Fruit fly (Drosophila melanogaster): ENCODE data around the gene Drsl6.

Drsl6 gene

dm6 chr3L:3380225-3381043 is 44.2 kb upstream of the Drsl6 start (continued):
- 0 out of 2 replicates have a peak, but pooled peaks have one; percentile 17 for TF ChIP-seq Atf6 (GFP tag; IDR thresholded peaks at IDR 0.05)
- TF ChIP-seq CG4730 (GFP tag; IDR thresholded peaks at IDR 0.05), result 0 out of 2 replicates have a peak, but pooled peaks have one; percentile 11
- peak; percentile 19 for TF ChIP-seq CG12769 (tag; optimal IDR thresholded peaks at IDR 0.05)
- TF ChIP-seq lbe (GFP tag; optimal IDR thresholded peaks at IDR 0.05), result no peak
- TF ChIP-seq CG14050 (GFP tag; IDR thresholded peaks at IDR 0.05), result peak; percentile 23; the same call in 1 of the 3 replicates
- peak; percentile 45 for TF ChIP-seq CG2875 (GFP tag; optimal IDR thresholded peaks at IDR 0.05)
- TF ChIP-seq CG12155 (GFP tag; optimal IDR thresholded peaks at IDR 0.05), result no peak
- TF ChIP-seq schlank (tag; optimal IDR thresholded peaks at IDR 0.05), result no peak
- peak; percentile 60 for TF ChIP-seq nmo (GFP tag; optimal IDR thresholded peaks at IDR 0.05)
- TF ChIP-seq tx (GFP tag; optimal IDR thresholded peaks at IDR 0.05), result no peak
- TF ChIP-seq Ssrp (tag; optimal IDR thresholded peaks at IDR 0.05), result peak; percentile 61
- peak; percentile 46 for TF ChIP-seq CG14710 (tag; optimal IDR thresholded peaks at IDR 0.05)
- no peak for TF ChIP-seq Hand (GFP tag; optimal IDR thresholded peaks at IDR 0.05)
- TF ChIP-seq CG18262 (tag; optimal IDR thresholded peaks at IDR 0.05), result peak; percentile 76
- peak; percentile 53 for TF ChIP-seq grau (tag; optimal IDR thresholded peaks at IDR 0.05)
- peak; percentile 19; the same call in 1 of the 2 replicates for TF ChIP-seq sob (GFP tag; IDR thresholded peaks at IDR 0.05)
- peak; percentile 53 for TF ChIP-seq nau (GFP tag; optimal IDR thresholded peaks at IDR 0.05)
- peak; percentile 78 for TF ChIP-seq kni (GFP tag; optimal IDR thresholded peaks at IDR 0.05)
- peak; percentile 53 for TF ChIP-seq CG12391 (tag; optimal IDR thresholded peaks at IDR 0.05)
- TF ChIP-seq CG12659 (GFP tag; optimal IDR thresholded peaks at IDR 0.05), result peak; percentile 36
- TF ChIP-seq CG2199 (GFP tag; IDR thresholded peaks at IDR 0.05), result peak; percentile 25; the same call in 1 of the 3 replicates
- no peak for TF ChIP-seq pho (GFP tag; optimal IDR thresholded peaks at IDR 0.05)
- TF ChIP-seq pan (optimal IDR thresholded peaks at IDR 0.05), result no peak
- peak; percentile 39 to 40 for TF ChIP-seq pan (GFP tag; optimal IDR thresholded peaks at IDR 0.05 in 1 of 2, IDR thresholded peaks at IDR 0.05 in 1 of 2)
- peak; percentile 12 for TF ChIP-seq CG12219 (GFP tag; optimal IDR thresholded peaks at IDR 0.05)
- no peak; the same call in 1 of the 2 replicates for TF ChIP-seq rib (GFP tag; IDR thresholded peaks at IDR 0.05)
- TF ChIP-seq CG2712 (tag; optimal IDR thresholded peaks at IDR 0.05), result peak; percentile 61
- peak; percentile 70 for TF ChIP-seq Sox100B (GFP tag; optimal IDR thresholded peaks at IDR 0.05)
- no peak for TF ChIP-seq Side (GFP tag; optimal IDR thresholded peaks at IDR 0.05)
- peak; percentile 54; the same call in 1 of the 2 replicates for TF ChIP-seq Xrp1 (GFP tag; IDR thresholded peaks at IDR 0.05)
- no peak for TF ChIP-seq Sin3A (optimal IDR thresholded peaks at IDR 0.05)
- peak; percentile 40 for TF ChIP-seq CG3407 (GFP tag; optimal IDR thresholded peaks at IDR 0.05)
- peak; percentile 57 for TF ChIP-seq ind (GFP tag; optimal IDR thresholded peaks at IDR 0.05)
- no peak for TF ChIP-seq CG15073 (GFP tag; optimal IDR thresholded peaks at IDR 0.05)
- peak; percentile 45 for TF ChIP-seq Vsx1 (GFP tag; optimal IDR thresholded peaks at IDR 0.05)
- peak; percentile 78 for TF ChIP-seq Med (GFP tag)
- peak; percentile 45; the same call in 2 of the 3 replicates for TF ChIP-seq tgo (GFP tag; IDR thresholded peaks at IDR 0.05)
- peak; percentile 22; the same call in 1 of the 2 replicates for TF ChIP-seq ap (GFP tag; IDR thresholded peaks at IDR 0.05)
- no peak for TF ChIP-seq CG30020 (tag; optimal IDR thresholded peaks at IDR 0.05)
- TF ChIP-seq ci (GFP tag; IDR thresholded peaks at IDR 0.05), result peak; percentile 77
- TF ChIP-seq az2 (GFP tag; optimal IDR thresholded peaks at IDR 0.05), result peak; percentile 45
- no peak for TF ChIP-seq dm (GFP tag; optimal IDR thresholded peaks at IDR 0.05)
- peak; percentile 31 for TF ChIP-seq CG16863 (GFP tag; optimal IDR thresholded peaks at IDR 0.05)
- peak; percentile 5 for TF ChIP-seq twi (tag; optimal IDR thresholded peaks at IDR 0.05)
- peak; percentile 59 for TF ChIP-seq gem (tag; optimal IDR thresholded peaks at IDR 0.05)
- peak; percentile 13 for TF ChIP-seq Nf-YC (tag; optimal IDR thresholded peaks at IDR 0.05)
- peak; percentile 28 for TF ChIP-seq CG18764 (GFP tag; optimal IDR thresholded peaks at IDR 0.05)
- TF ChIP-seq CG14441 (GFP tag; IDR thresholded peaks at IDR 0.05), result peak; percentile 21; the same call in 1 of the 2 replicates
- TF ChIP-seq CG6854 (GFP tag; optimal IDR thresholded peaks at IDR 0.05), result no peak

Measured in whole organism, embryonic.